Fruit fly (Drosophila melanogaster): ENCODE data around the gene CG10555.
A peak's percentile ranks its signal among the peaks of the same experiment; 100 is the strongest.

The CG10555 gene

DNA sequence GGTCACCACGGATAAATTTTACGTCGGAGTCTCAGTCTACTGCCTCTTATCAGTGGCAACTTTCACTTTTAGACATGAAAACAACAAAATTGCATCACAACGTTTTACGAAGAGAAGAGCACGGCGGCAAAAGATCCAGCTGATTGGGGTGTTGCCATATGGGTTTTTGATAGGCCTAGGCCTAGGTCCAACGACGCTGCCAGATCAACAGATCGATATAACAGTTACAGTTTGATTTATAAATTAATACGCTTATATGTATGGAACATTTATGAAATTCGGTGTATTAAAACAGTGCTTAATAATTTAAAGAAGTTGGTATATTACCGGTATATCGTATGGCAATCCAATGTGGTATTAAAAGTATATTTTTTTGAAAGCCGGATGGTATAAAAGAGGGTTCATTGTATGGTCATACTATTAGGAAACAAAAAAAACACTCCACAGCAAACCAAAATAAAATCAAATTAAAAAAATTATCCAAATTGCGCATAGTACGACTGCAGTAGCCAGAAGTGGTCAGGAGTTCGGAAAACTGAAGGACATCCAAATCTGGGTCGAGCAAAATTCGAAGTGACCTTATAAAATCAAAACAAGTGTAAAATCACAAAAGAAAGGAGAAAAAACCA lies 38.0 kb downstream of the CG10555 start, which contains the start of gene CG1440 (continued):
- no peak for TF ChIP-seq Ssrp (tag; optimal IDR thresholded peaks at IDR 0.05)
- TF ChIP-seq lbe (GFP tag; optimal IDR thresholded peaks at IDR 0.05), result peak; percentile 41
- TF ChIP-seq CG14014 (GFP tag; IDR thresholded peaks at IDR 0.05), result no peak
- TF ChIP-seq dpn (GFP tag; optimal IDR thresholded peaks at IDR 0.05), result peak in 1 of 2 experiments; percentile 1
- TF ChIP-seq CG1603 (tag; optimal IDR thresholded peaks at IDR 0.05), result peak; percentile 69
- no peak for TF ChIP-seq CG10979 (tag; optimal IDR thresholded peaks at IDR 0.05)
- peak; percentile 24; the same call in 1 of the 2 replicates for TF ChIP-seq CG32532 (GFP tag; IDR thresholded peaks at IDR 0.05)
- TF ChIP-seq Mes4 (GFP tag; optimal IDR thresholded peaks at IDR 0.05), result peak; percentile 21
- TF ChIP-seq CG17912 (GFP tag; optimal IDR thresholded peaks at IDR 0.05), result no peak
- peak; percentile 28 for TF ChIP-seq pho (GFP tag; optimal IDR thresholded peaks at IDR 0.05)
- peak; percentile 14 for TF ChIP-seq CG13424 (tag; optimal IDR thresholded peaks at IDR 0.05)
- TF ChIP-seq YL-1 (GFP tag; optimal IDR thresholded peaks at IDR 0.05), result peak; percentile 33
- peak; percentile 75 for TF ChIP-seq MBD-R2 (GFP tag; IDR thresholded peaks at IDR 0.05)
- TF ChIP-seq CG8281 (tag; optimal IDR thresholded peaks at IDR 0.05), result no peak
- no peak for TF ChIP-seq CG11093 (GFP tag; IDR thresholded peaks at IDR 0.05)
- peak; percentile 35; the same call in 1 of the 2 replicates for TF ChIP-seq CG32772 (GFP tag; IDR thresholded peaks at IDR 0.05)
- TF ChIP-seq prd (optimal IDR thresholded peaks at IDR 0.05), result no peak
- TF ChIP-seq prd (GFP tag; IDR thresholded peaks at IDR 0.05), result 0 out of 3 replicates have a peak, but pooled peaks have one; percentile 29
- no peak for TF ChIP-seq CG30403 (GFP tag; optimal IDR thresholded peaks at IDR 0.05)
- no peak for TF ChIP-seq gcm (GFP tag; optimal IDR thresholded peaks at IDR 0.05)
- TF ChIP-seq Opbp (GFP tag; IDR thresholded peaks at IDR 0.05; ENCODE audit: partially characterized antibody), result 0 out of 3 replicates have a peak, but pooled peaks have one; percentile 15
- TF ChIP-seq ken (GFP tag; IDR thresholded peaks at IDR 0.05), result no peak
- peak; percentile 32 for TF ChIP-seq dm (GFP tag; optimal IDR thresholded peaks at IDR 0.05)
- 0 out of 3 replicates have a peak, but pooled peaks have one; percentile 31 for TF ChIP-seq CG2889 (GFP tag; IDR thresholded peaks at IDR 0.05)
- no peak for TF ChIP-seq Xbp1 (GFP tag; optimal IDR thresholded peaks at IDR 0.05)
- TF ChIP-seq CG6813 (GFP tag; optimal IDR thresholded peaks at IDR 0.05), result peak; percentile 21
- TF ChIP-seq CG2712 (tag; optimal IDR thresholded peaks at IDR 0.05), result peak; percentile 21
- TF ChIP-seq jumu (GFP tag; optimal IDR thresholded peaks at IDR 0.05), result peak; percentile 20
- peak; percentile 30 for TF ChIP-seq Sry-δ (GFP tag; optimal IDR thresholded peaks at IDR 0.05)
- peak; percentile 75 for TF ChIP-seq CG10267 (tag; optimal IDR thresholded peaks at IDR 0.05)
- TF ChIP-seq E2f2 (GFP tag; IDR thresholded peaks at IDR 0.05), result peak; percentile 70
- no peak for TF ChIP-seq Bgb (GFP tag; IDR thresholded peaks at IDR 0.05; ENCODE audit: partially characterized antibody)
- TF ChIP-seq CG5953 (GFP tag; IDR thresholded peaks at IDR 0.05), result no peak
- TF ChIP-seq CG15073 (GFP tag; optimal IDR thresholded peaks at IDR 0.05), result no peak
- TF ChIP-seq crp (GFP tag; optimal IDR thresholded peaks at IDR 0.05), result peak; percentile 19 to 92
- TF ChIP-seq CG1233 (GFP tag; optimal IDR thresholded peaks at IDR 0.05), result no peak
- peak; percentile 93 for TF ChIP-seq Blimp-1 (GFP tag; optimal IDR thresholded peaks at IDR 0.05)
- no peak for TF ChIP-seq fd64A (GFP tag; optimal IDR thresholded peaks at IDR 0.05)
- 0 out of 2 replicates have a peak, but pooled peaks have one; percentile 42 for TF ChIP-seq CG9932 (GFP tag; IDR thresholded peaks at IDR 0.05)
- TF ChIP-seq HmgZ (tag; optimal IDR thresholded peaks at IDR 0.05), result peak; percentile 1
- 0 out of 3 replicates have a peak, but pooled peaks have one; percentile 40 for TF ChIP-seq CG34422 (GFP tag; IDR thresholded peaks at IDR 0.05)
- peak in 1 of 2 experiments; percentile 46 for TF ChIP-seq bsh (GFP tag; optimal IDR thresholded peaks at IDR 0.05)
- peak; percentile 86 for TF ChIP-seq sens (GFP tag)
- TF ChIP-seq Myb (GFP tag; optimal IDR thresholded peaks at IDR 0.05), result peak; percentile 43
- peak; percentile 9 for TF ChIP-seq CG18476 (GFP tag; optimal IDR thresholded peaks at IDR 0.05)
- peak in 1 of 3 experiments; percentile 59 for TF ChIP-seq Stat92E (GFP tag; optimal IDR thresholded peaks at IDR 0.05)
- TF ChIP-seq CG18262 (tag; optimal IDR thresholded peaks at IDR 0.05), result peak; percentile 5
- peak; percentile 40; the same call in 1 of the 2 replicates for TF ChIP-seq Rfx (GFP tag; IDR thresholded peaks at IDR 0.05)
- TF ChIP-seq fu2 (GFP tag; optimal IDR thresholded peaks at IDR 0.05), result peak; percentile 11
